Worm (Caenorhabditis elegans) whole organism, mixed stage, embryonic: Measurements from ENCODE around the gene C05C12.4.
"Not testable (repeated sequence)": the region's sequence is repeated elsewhere in the genome, so short reads cannot be mapped to it uniquely, and the experiment has no call there.

ENCODE experiments used
- M03D4.4 ChIP-seq: sonication (generic microtip); optimal IDR thresholded peaks from 2 replicates; lab custom pipeline; 2017; ENCODE audit warnings: mild to moderate bottlenecking, missing genetic modification characterization, missing compliant biosample characterization
- bed-3 ChIP-seq: fragments of 200-800 bp; sonication (Bioruptor generic); optimal IDR thresholded peaks from 3 replicates; lab custom pipeline; 2018; ENCODE audit warnings: mild to moderate bottlenecking, missing genetic modification characterization, moderate library complexity, missing compliant biosample characterization
- blmp-1 ChIP-seq: fragments of 150-350 bp; optimal IDR thresholded peaks from 2 replicates; lab custom pipeline; 2014; ENCODE audit warnings: missing biosample characterization, missing genetic modification characterization
- ceh-43 ChIP-seq: fragments of 200-800 bp; sonication (Bioruptor generic); optimal IDR thresholded peaks from 2 replicates; lab custom pipeline; 2018; ENCODE audit warnings: mild to moderate bottlenecking, missing genetic modification characterization, moderate library complexity, missing compliant biosample characterization
- ceh-83 ChIP-seq: fragments of 200-800 bp; sonication (Bioruptor generic); optimal IDR thresholded peaks from 2 replicates; lab custom pipeline; 2018; ENCODE audit warnings: mild to moderate bottlenecking, missing genetic modification characterization, missing compliant biosample characterization
- ces-1 ChIP-seq: fragments of 150-350 bp; optimal IDR thresholded peaks from 2 replicates; lab custom pipeline; 2014; ENCODE audit warnings: missing biosample characterization, missing genetic modification reagents, missing genetic modification characterization
- cnd-1 ChIP-seq: fragments of 200-800 bp; sonication (Bioruptor generic); optimal IDR thresholded peaks from 2 replicates; lab custom pipeline; 2018; ENCODE audit warnings: mild to moderate bottlenecking, missing genetic modification characterization, missing compliant biosample characterization
- drap-1 ChIP-seq: fragments of 200-800 bp; sonication (Bioruptor generic); optimal IDR thresholded peaks from 3 replicates; lab custom pipeline; 2018; ENCODE audit warnings: mild to moderate bottlenecking, missing genetic modification characterization, missing compliant biosample characterization
- elt-1 ChIP-seq: sonication (generic microtip); optimal IDR thresholded peaks from 2 replicates; lab custom pipeline; 2017; ENCODE audit warnings: missing genetic modification characterization, mild to moderate bottlenecking, missing compliant biosample characterization, antibody characterized with exemption, moderate library complexity, borderline replicate concordance; ENCODE audit not compliant: insufficient read depth
- elt-3 ChIP-seq: fragments of 150-350 bp; optimal IDR thresholded peaks from 2 replicates; lab custom pipeline; 2014; ENCODE audit warnings: missing biosample characterization, missing genetic modification characterization
- hlh-1 ChIP-seq: fragments of 150-350 bp; optimal IDR thresholded peaks from 2 replicates; lab custom pipeline; 2014; ENCODE audit warnings: missing biosample characterization, missing genetic modification reagents, missing genetic modification characterization
- lin-13 ChIP-seq: fragments of 150-350 bp; optimal IDR thresholded peaks from 2 replicates; lab custom pipeline; 2014; ENCODE audit warnings: missing biosample characterization, missing genetic modification characterization
- lin-32 ChIP-seq: fragments of 200-800 bp; sonication (Bioruptor generic); optimal IDR thresholded peaks from 2 replicates; lab custom pipeline; 2018; ENCODE audit warnings: mild to moderate bottlenecking, missing genetic modification characterization, missing compliant biosample characterization
- mab-5 ChIP-seq: fragments of 150-350 bp; optimal IDR thresholded peaks from 2 replicates; lab custom pipeline; 2014; ENCODE audit warnings: missing biosample characterization, missing genetic modification characterization
- mep-1 ChIP-seq: fragments of 150-350 bp; optimal IDR thresholded peaks from 2 replicates; lab custom pipeline; 2017; ENCODE audit warnings: missing biosample characterization, missing genetic modification reagents, missing genetic modification characterization, inconsistent platforms
- nhr-12 ChIP-seq: fragments of 150-350 bp; optimal IDR thresholded peaks from 2 replicates; lab custom pipeline; 2014; ENCODE audit warnings: missing biosample characterization, missing genetic modification characterization
- nhr-2 ChIP-seq: fragments of 150-350 bp; optimal IDR thresholded peaks from 2 replicates; lab custom pipeline; 2014; ENCODE audit warnings: missing biosample characterization, missing genetic modification characterization
- nhr-237 ChIP-seq: fragments of 150-350 bp; optimal IDR thresholded peaks from 2 replicates; lab custom pipeline; 2014; ENCODE audit warnings: missing biosample characterization, missing genetic modification characterization
- nhr-76 ChIP-seq: sonication (generic microtip); optimal IDR thresholded peaks from 2 replicates; lab custom pipeline; 2017; ENCODE audit warnings: missing biosample characterization, missing genetic modification characterization
- pha-4 ChIP-seq: fragments of 150-350 bp; optimal IDR thresholded peaks from 2 replicates; lab custom pipeline; 2018; ENCODE audit warnings: missing biosample characterization, missing genetic modification reagents, missing genetic modification characterization
- sem-2 ChIP-seq: fragments of 200-800 bp; sonication (Bioruptor generic); optimal IDR thresholded peaks from 2 replicates; lab custom pipeline; 2018; ENCODE audit warnings: mild to moderate bottlenecking, missing genetic modification characterization, missing compliant biosample characterization
- snpc-4 ChIP-seq: fragments of 150-350 bp; optimal IDR thresholded peaks from 2 replicates; lab custom pipeline; 2014; ENCODE audit warnings: missing biosample characterization, missing genetic modification characterization
- unc-120 ChIP-seq: sonication (generic microtip); optimal IDR thresholded peaks from 2 replicates; lab custom pipeline; 2017; ENCODE audit warnings: missing genetic modification characterization, missing compliant biosample characterization; ENCODE audit not compliant: poor library complexity, severe bottlenecking
- zip-8 ChIP-seq: fragments of 150-350 bp; optimal IDR thresholded peaks from 2 replicates; lab custom pipeline; 2014; ENCODE audit warnings: missing biosample characterization, missing genetic modification characterization
- ztf-11 ChIP-seq: fragments of 150-350 bp; optimal IDR thresholded peaks from 2 replicates; lab custom pipeline; 2014; ENCODE audit warnings: missing biosample characterization, missing genetic modification characterization

C05C12.4 gene

DNA sequence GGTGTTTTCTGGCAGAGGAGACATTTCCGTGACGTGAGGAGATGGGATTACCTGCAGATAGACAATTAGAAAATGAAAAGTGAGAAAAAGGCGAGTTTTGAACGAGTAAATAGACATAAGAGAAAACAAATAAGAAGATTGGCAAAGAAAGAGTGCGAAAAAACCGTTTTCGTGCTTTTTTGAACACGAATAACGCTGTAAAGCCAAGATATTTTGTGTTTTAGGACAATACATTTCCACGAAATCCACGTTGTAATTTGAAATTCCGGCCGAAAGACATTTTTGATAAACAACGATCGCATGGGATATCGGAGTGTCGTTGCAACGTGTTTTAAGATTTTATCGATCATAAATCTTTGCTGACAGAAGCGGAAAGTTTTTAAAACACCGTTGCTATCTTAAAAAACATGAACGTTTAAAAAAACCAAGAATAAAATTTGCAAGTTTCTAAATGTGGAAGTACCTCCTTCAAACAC lies 37.1 kb downstream of the C05C12.4 start, which contains the start of gene adk-1:
TSS of gene adk-1 (minus strand) at position 51 of the 476 bp plus-strand sequence.
- TF ChIP-seq ces-1 (no peak), drap-1 (GFP tag; lab: Kevin White, UChicago) (no peak), zip-8 (tag; lab: Kevin White, UChicago) (no peak), nhr-12 (no peak), mab-5 (tag; lab: Kevin White, UChicago) (no peak), ztf-11 (tag; lab: Kevin White, UChicago) (no peak), lin-13 (tag; lab: Kevin White, UChicago) (no peak), sem-2 (GFP tag; lab: Kevin White, UChicago) (no peak), M03D4.4 (tag; lab: Kevin White, UChicago) (no peak), cnd-1 (tag; lab: Kevin White, UChicago) (no peak), blmp-1 (tag; lab: Kevin White, UChicago) (no peak), snpc-4 (tag; lab: Kevin White, UChicago) (no peak), nhr-2 (no peak)

- TF ChIP-seq lin-32 (GFP tag; lab: Kevin White, UChicago) (no peak), mab-5 (tag; lab: Kevin White, UChicago) (no peak), nhr-76 (no peak), nhr-237 (tag; lab: Kevin White, UChicago) (no peak), elt-3 (tag; lab: Kevin White, UChicago) (no peak), mep-1 (tag; lab: Kevin White, UChicago) (no peak), hlh-1 (tag; lab: Kevin White, UChicago) (no peak), elt-1 (tag; lab: Kevin White, UChicago) (no peak), bed-3 (no peak), pha-4 (tag; lab: Kevin White, UChicago) (no peak), snpc-4 (tag; lab: Kevin White, UChicago) (no peak), unc-120 (tag; lab: Kevin White, UChicago) (no peak), ceh-83 (GFP tag; lab: Kevin White, UChicago) (no peak), ceh-43 (GFP tag; lab: Kevin White, UChicago) (no peak)
- TF ChIP-seq, all 35 proteins: peak for 0
Observed at ce11 chrIV:11207186-11207585, 40.7 kb downstream of the C05C12.4 start, which contains the start of gene R07H5.9. R07H5.9 (plus strand) TSS chrIV:11207486.

- TF ChIP-seq drap-1 (GFP tag; lab: Kevin White, UChicago); bed-3; nhr-2: not testable (repeated sequence)
Observed at ce11 chrIV:11202389-11202788, 45.5 kb downstream of the C05C12.4 start, which contains the start of gene R07H5.11. R07H5.11 (plus strand) TSS chrIV:11202768.

ce11 chrIV:11198983-11199382 lies 48.9 kb downstream of the C05C12.4 start, which contains the start of gene R07H5.16:
R07H5.16 (plus strand) TSS chrIV:11199330.
- not testable (repeated sequence) for TF ChIP-seq ceh-43 (GFP tag; lab: Kevin White, UChicago); unc-120 (tag; lab: Kevin White, UChicago); M03D4.4 (tag; lab: Kevin White, UChicago)
- TF ChIP-seq, all 35 proteins: peak for 0; not testable (repeated sequence) for 35
